Worm (Caenorhabditis elegans) whole organism, L4 larva: ENCODE data around the gene klp-3.

Source experiments
- F26F4.8 ChIP-seq: fragments of 200-800 bp; sonication (Bioruptor generic); conservative IDR thresholded peaks from 2 replicates; pipeline ENCODE4 v1.3.6; 2022; ENCODE audit warnings: missing genetic modification characterization, missing compliant biosample characterization
- Y75B8A.6 ChIP-seq: fragments of 200-800 bp; sonication (Bioruptor generic); IDR thresholded peaks from 2 replicates; pipeline ENCODE4 v1.3.6; 2022; ENCODE audit warnings: missing genetic modification reagents, missing genetic modification characterization, missing compliant biosample characterization
- ceh-62 ChIP-seq: sonication (generic microtip); optimal IDR thresholded peaks from 2 replicates; lab custom pipeline; 2017; ENCODE audit warnings: missing biosample characterization, missing genetic modification characterization
- ces-1 ChIP-seq: fragments of 150-350 bp; sonication (generic microtip); optimal IDR thresholded peaks from 4 replicates; lab custom pipeline; 2014; ENCODE audit warnings: missing biosample characterization, missing genetic modification reagents, missing genetic modification characterization
- lin-1 ChIP-seq: fragments of 200-800 bp; sonication (Bioruptor generic); IDR thresholded peaks from 2 replicates; pipeline ENCODE4 v1.3.6; 2022; ENCODE audit warnings: missing genetic modification reagents, missing genetic modification characterization, missing compliant biosample characterization
- lir-3 ChIP-seq: sonication (generic microtip); optimal IDR thresholded peaks from 2 replicates; lab custom pipeline; 2016; ENCODE audit warnings: mild to moderate bottlenecking, missing genetic modification characterization, missing compliant biosample characterization
- skn-1 ChIP-seq: fragments of 150-350 bp; optimal IDR thresholded peaks from 2 replicates; lab custom pipeline; 2014; ENCODE audit warnings: missing biosample characterization, missing genetic modification characterization
- snpc-4 ChIP-seq: fragments of 150-350 bp; optimal IDR thresholded peaks from 2 replicates; lab custom pipeline; 2014; ENCODE audit warnings: missing biosample characterization, missing genetic modification characterization

DNA sequence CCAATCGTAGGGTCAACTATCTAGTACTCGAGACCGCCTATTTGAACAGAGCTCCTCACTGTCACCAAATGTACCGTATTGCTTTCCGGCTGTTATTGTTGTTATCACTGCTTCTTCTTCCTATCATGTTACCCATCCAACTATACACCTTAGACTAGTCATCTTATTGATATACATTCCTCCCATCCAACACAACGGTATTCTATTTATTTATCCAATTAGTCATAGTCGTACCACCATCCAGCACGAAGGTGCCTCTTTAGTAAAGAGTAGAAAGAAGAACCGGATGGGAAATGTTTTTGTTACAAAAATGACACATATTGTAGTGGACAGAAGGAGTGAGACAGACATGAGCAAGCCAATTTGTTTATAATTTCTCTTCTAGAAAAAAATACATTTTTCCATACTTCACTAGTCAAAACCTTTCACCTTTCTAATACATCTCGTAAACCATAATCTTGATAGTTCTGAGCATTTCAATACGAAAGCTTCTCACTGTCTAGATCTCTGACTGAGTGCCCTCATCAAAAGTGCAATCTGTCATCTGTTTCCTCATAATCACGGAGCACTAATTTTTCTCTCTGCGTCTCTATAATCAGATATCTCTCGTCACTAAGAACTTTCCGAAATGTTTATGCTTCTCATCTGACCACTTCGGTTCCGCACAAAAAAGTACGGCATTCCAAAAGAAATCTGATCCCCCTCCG, 31.8 kb upstream of the klp-3 start:
- TF ChIP-seq Y75B8A.6 (GFP tag; lab: Robert Waterston, UW) (no peak), snpc-4 (tag; lab: Kevin White, UChicago) (no peak), skn-1 (tag; lab: Kevin White, UChicago) (no peak), lin-1 (GFP tag; lab: Robert Waterston, UW) (no peak), ceh-62 (tag; lab: Kevin White, UChicago) (no peak), ces-1 (GFP tag; lab: Kevin White, UChicago) (no peak), lir-3 (tag; lab: Kevin White, UChicago) (no peak), F26F4.8 (GFP tag; lab: Robert Waterston, UW) (no peak)
